Worm (Caenorhabditis elegans): ENCODE measurements around the gene mrpl-12.

mrpl-12 gene

ce11 chrIII:10716091-10716490 lies 8.5 kb downstream of the mrpl-12 start, which contains the start of gene W09D10.4:
W09D10.4 (minus strand) TSS chrIII:10716191.
- TF ChIP-seq attf-5 (GFP tag; optimal IDR thresholded peaks at IDR 0.05) (no peak), attf-3 (GFP tag; conservative IDR thresholded peaks at IDR 0.05) (no peak), hsf-1 (GFP tag; IDR thresholded peaks at IDR 0.05) (no peak), ceh-40 (GFP tag; IDR thresholded peaks at IDR 0.05) (no peak), him-1 (tag; optimal IDR thresholded peaks at IDR 0.05) (no peak), cebp-1 (GFP tag; IDR thresholded peaks at IDR 0.05) (no peak), cebp-1 (tag; optimal IDR thresholded peaks at IDR 0.05) (peak; percentile 4), lir-1 (GFP tag; conservative IDR thresholded peaks at IDR 0.05) (no peak), ZK185.1 (tag; optimal IDR thresholded peaks at IDR 0.05; ENCODE audit: poor library complexity, severe bottlenecking) (no peak)

- TF ChIP-seq ccch-3 (GFP tag; optimal IDR thresholded peaks at IDR 0.05) = no peak
- no peak for TF ChIP-seq snpc-4 (GFP tag; optimal IDR thresholded peaks at IDR 0.05)
- TF ChIP-seq snpc-4 (tag; optimal IDR thresholded peaks at IDR 0.05) = peak in 2 of 4 experiments; percentile 4 to 19
- TF ChIP-seq zfh-2 (GFP tag; conservative IDR thresholded peaks at IDR 0.05) = no peak
- no peak for TF ChIP-seq unc-62 (GFP tag; optimal IDR thresholded peaks at IDR 0.05)
- TF ChIP-seq F49E8.2 (tag; optimal IDR thresholded peaks at IDR 0.05; ENCODE audit: insufficient read depth) = no peak
- TF ChIP-seq madf-8 (GFP tag; conservative IDR thresholded peaks at IDR 0.05) = no peak
- TF ChIP-seq ceh-79 (tag; optimal IDR thresholded peaks at IDR 0.05) = no peak
- TF ChIP-seq lin-26 (GFP tag; IDR thresholded peaks at IDR 0.05) = peak; percentile 40; the same call in 1 of the 2 replicates
- peak; percentile 24 for TF ChIP-seq tlf-1 (GFP tag; optimal IDR thresholded peaks at IDR 0.05)
- TF ChIP-seq unc-130 (GFP tag; optimal IDR thresholded peaks at IDR 0.05) = no peak
- TF ChIP-seq F57C9.4 (tag; optimal IDR thresholded peaks at IDR 0.05) = no peak
- TF ChIP-seq attf-6 (GFP tag; IDR thresholded peaks at IDR 0.05) = no peak
- TF ChIP-seq atf-7 (tag; optimal IDR thresholded peaks at IDR 0.05) = peak; percentile 96
- TF ChIP-seq F57A8.1 (GFP tag; optimal IDR thresholded peaks at IDR 0.05) = no peak
- no peak for TF ChIP-seq gei-17 (GFP tag; optimal IDR thresholded peaks at IDR 0.05)
- TF ChIP-seq ekl-4 (GFP tag; IDR thresholded peaks at IDR 0.05) = no peak
- peak; percentile 45 for TF ChIP-seq die-1 (tag; optimal IDR thresholded peaks at IDR 0.05)
- no peak for TF ChIP-seq sdz-38 (tag; optimal IDR thresholded peaks at IDR 0.05)
- no peak for TF ChIP-seq ceh-91 (GFP tag; IDR thresholded peaks at IDR 0.05)
- no peak for TF ChIP-seq F52B5.7 (tag; optimal IDR thresholded peaks at IDR 0.05)
- peak; percentile 89 for TF ChIP-seq nhr-80 (tag; optimal IDR thresholded peaks at IDR 0.05)
- TF ChIP-seq hlh-26 (GFP tag; conservative IDR thresholded peaks at IDR 0.05) = no peak
- TF ChIP-seq T26A5.8 (tag; optimal IDR thresholded peaks at IDR 0.05) = no peak
- TF ChIP-seq B0035.1 (tag; optimal IDR thresholded peaks at IDR 0.05) = peak; percentile 56
- TF ChIP-seq lin-54 (GFP tag; optimal IDR thresholded peaks at IDR 0.05) = peak; percentile 24
- no peak for TF ChIP-seq zim-3 (tag; optimal IDR thresholded peaks at IDR 0.05)
- peak; percentile 71 for TF ChIP-seq K11D2.4 (GFP tag; IDR thresholded peaks at IDR 0.05)
- TF ChIP-seq nfya-2 (GFP tag; IDR thresholded peaks at IDR 0.05) = no peak
- TF ChIP-seq lag-1 (GFP tag; IDR thresholded peaks at IDR 0.05) = no peak
- TF ChIP-seq hmg-20 (GFP tag; IDR thresholded peaks at IDR 0.05) = no peak
- peak; percentile 43 for TF ChIP-seq tbp1 (GFP tag; optimal IDR thresholded peaks at IDR 0.05)
- peak; percentile 2 for TF ChIP-seq F23B12.7 (tag; optimal IDR thresholded peaks at IDR 0.05; ENCODE audit: insufficient read depth)
- no peak for TF ChIP-seq lsl-1 (GFP tag; optimal IDR thresholded peaks at IDR 0.05)
- peak; percentile 41 for TF ChIP-seq madf-10 (tag; optimal IDR thresholded peaks at IDR 0.05)
- TF ChIP-seq Y53G8AR.9 (GFP tag; conservative IDR thresholded peaks at IDR 0.05) = no peak
- no peak for TF ChIP-seq K12H6.12 (tag; optimal IDR thresholded peaks at IDR 0.05)
- no peak for TF ChIP-seq egl-18 (GFP tag; IDR thresholded peaks at IDR 0.05)
- no peak for TF ChIP-seq ceh-100 (GFP tag; IDR thresholded peaks at IDR 0.05)
- no peak for TF ChIP-seq F39B2.1 (GFP tag; IDR thresholded peaks at IDR 0.05)
Measured at ce11 chrIII:10717479-10717878, 9.9 kb downstream of the mrpl-12 start.
